Worm (Caenorhabditis elegans) whole organism, early embryonic: Measurements from ENCODE around the gene T02G5.3.

Source experiments
- B0310.2 ChIP-seq: sonication (generic microtip); optimal IDR thresholded peaks from 2 replicates; lab custom pipeline; 2016; ENCODE audit warnings: mild to moderate bottlenecking, missing genetic modification characterization, missing compliant biosample characterization
- ama-1 ChIP-seq: fragments of 150-350 bp; optimal IDR thresholded peaks from 2 replicates; lab custom pipeline; 2014
- ceh-13 ChIP-seq: fragments of 200-800 bp; sonication (Bioruptor generic); optimal IDR thresholded peaks from 2 replicates; lab custom pipeline; 2018; ENCODE audit warnings: mild to moderate bottlenecking, missing genetic modification characterization, missing compliant biosample characterization
- ceh-36 ChIP-seq: sonication (generic microtip); optimal IDR thresholded peaks from 2 replicates; lab custom pipeline; 2016; ENCODE audit warnings: missing genetic modification characterization, inconsistent platforms, missing compliant biosample characterization
- ets-7 ChIP-seq: sonication (generic microtip); optimal IDR thresholded peaks from 2 replicates; lab custom pipeline; 2016; ENCODE audit warnings: missing genotype, missing genetic modification characterization, missing compliant biosample characterization
- flt-1 ChIP-seq: fragments of 200-800 bp; sonication (Bioruptor generic); IDR thresholded peaks from 2 replicates; pipeline ENCODE4 v1.3.6; 2022; ENCODE audit warnings: missing genetic modification characterization, missing compliant biosample characterization
- hmbx-1 ChIP-seq: sonication (generic microtip); optimal IDR thresholded peaks from 2 replicates; lab custom pipeline; 2016; ENCODE audit warnings: mild to moderate bottlenecking, missing genetic modification characterization, missing compliant biosample characterization
- hnd-1 ChIP-seq: sonication (generic microtip); optimal IDR thresholded peaks from 2 replicates; lab custom pipeline; 2016; ENCODE audit warnings: missing genetic modification characterization, missing compliant biosample characterization
- scrt-1 ChIP-seq: fragments of 200-800 bp; sonication (Bioruptor generic); IDR thresholded peaks from 2 replicates; pipeline ENCODE4 v1.3.6; 2022; ENCODE audit warnings: missing genetic modification characterization, missing compliant biosample characterization
- tra-4 ChIP-seq: sonication (generic microtip); optimal IDR thresholded peaks from 2 replicates; lab custom pipeline; 2017; ENCODE audit warnings: missing genetic modification characterization, missing compliant biosample characterization

- TF ChIP-seq ama-1 (lab: Kevin White, UChicago) (no peak), ceh-36 (no peak), flt-1 (GFP tag; lab: Robert Waterston, UW) (no peak), scrt-1 (no peak), hnd-1 (no peak), ets-7 (tag; lab: Kevin White, UChicago) (no peak), hmbx-1 (tag; lab: Kevin White, UChicago) (no peak), ceh-13 (GFP tag; lab: Kevin White, UChicago) (no peak), B0310.2 (no peak), tra-4 (tag; lab: Kevin White, UChicago) (no peak)
Observed at ce11 chrII:7098578-7098977, 5.4 kb downstream of the T02G5.3 start, which contains the start of gene mct-5.
